Worm (Caenorhabditis elegans): ENCODE results near the gene cpg-1.

- TF ChIP-seq ama-1 (optimal IDR thresholded peaks at IDR 0.05) (no peak), hmbx-1 (tag; optimal IDR thresholded peaks at IDR 0.05) (no peak), pes-1 (GFP tag; IDR thresholded peaks at IDR 0.05) (no peak), ceh-36 (tag; optimal IDR thresholded peaks at IDR 0.05) (no peak)
These were observed 5.4 kb downstream of the cpg-1 start for ce11 chrIII:4494541-4495010.

All from whole organism, early embryonic.